Fruit fly (Drosophila melanogaster) whole organism, prepupa: ENCODE data around the gene CG18549.

Source experiments
- CG11902 ChIP-seq: fragments of 200-800 bp; sonication (Bioruptor generic); optimal IDR thresholded peaks from 3 replicates; lab custom pipeline; 2016; ENCODE audit warnings: missing biosample characterization, missing genetic modification characterization
- CG31627 ChIP-seq: fragments of 200-800 bp; sonication (Bioruptor generic); optimal IDR thresholded peaks from 3 replicates; lab custom pipeline; 2016; ENCODE audit warnings: missing biosample characterization, missing genetic modification characterization
- CG6163 ChIP-seq: fragments of 200-800 bp; sonication (Bioruptor generic); IDR thresholded peaks from 3 replicates; pipeline ENCODE4 v1.3.6; 2022; ENCODE audit warnings: missing biosample characterization, missing genetic modification characterization
- CG8632 ChIP-seq: fragments of 200-800 bp; sonication (Bioruptor generic); optimal IDR thresholded peaks from 3 replicates; lab custom pipeline; 2016; ENCODE audit warnings: missing biosample characterization, missing genetic modification characterization
- Eip93F ChIP-seq: fragments of 200-800 bp; sonication (Bioruptor generic); optimal IDR thresholded peaks from 2 replicates; lab custom pipeline; 2016; ENCODE audit warnings: missing biosample characterization, mild to moderate bottlenecking, missing genetic modification characterization
- Lpt ChIP-seq: fragments of 200-800 bp; sonication (Bioruptor generic); optimal IDR thresholded peaks from 3 replicates; lab custom pipeline; 2016; ENCODE audit warnings: missing biosample characterization, missing genetic modification characterization
- OdsH ChIP-seq: fragments of 200-800 bp; sonication (Bioruptor generic); optimal IDR thresholded peaks from 3 replicates; lab custom pipeline; 2016; ENCODE audit warnings: missing biosample characterization, missing genetic modification characterization
- achi ChIP-seq: fragments of 200-800 bp; sonication (Bioruptor generic); optimal IDR thresholded peaks from 3 replicates; lab custom pipeline; 2016; ENCODE audit warnings: missing biosample characterization, missing genetic modification characterization
- cyc ChIP-seq: fragments of 200-800 bp; sonication (Bioruptor generic); optimal IDR thresholded peaks from 3 replicates; lab custom pipeline; 2016; ENCODE audit warnings: missing biosample characterization, missing genetic modification characterization
- eg ChIP-seq: fragments of 200-800 bp; sonication (Bioruptor generic); IDR thresholded peaks from 3 replicates; pipeline ENCODE4 v1.3.6; 2022; ENCODE audit warnings: missing biosample characterization, missing genetic modification characterization
- esn ChIP-seq: fragments of 200-800 bp; sonication (Bioruptor generic); optimal IDR thresholded peaks from 2 replicates; lab custom pipeline; 2016; ENCODE audit warnings: missing biosample characterization, mild to moderate bottlenecking, missing genetic modification characterization, moderate library complexity
- net ChIP-seq: fragments of 200-800 bp; sonication (Bioruptor generic); optimal IDR thresholded peaks from 3 replicates; lab custom pipeline; 2016; ENCODE audit warnings: missing biosample characterization, missing genetic modification characterization
- svp ChIP-seq: fragments of 200-800 bp; sonication (Bioruptor generic); peaks from one replicate; lab custom pipeline; 2016; ENCODE audit warnings: missing biosample characterization, missing genetic modification characterization
- vri ChIP-seq: fragments of 200-800 bp; sonication (Bioruptor generic); optimal IDR thresholded peaks from 3 replicates; lab custom pipeline; 2016; ENCODE audit warnings: missing biosample characterization, mild to moderate bottlenecking, missing genetic modification characterization

dm6 chr3R:12401672-12402296, 47.3 kb upstream of the CG18549 start, which contains the start of gene DNAlig3:
- TF ChIP-seq CG31627 (GFP tag; lab: Kevin White, UChicago): no peak
- TF ChIP-seq Lpt (GFP tag; lab: Kevin White, UChicago): no peak
- no peak for TF ChIP-seq OdsH (GFP tag; lab: Kevin White, UChicago)
- TF ChIP-seq CG6163 (GFP tag; lab: Robert Waterston, UW): no peak
- TF ChIP-seq cyc (GFP tag; lab: Kevin White, UChicago): no peak
- no peak for TF ChIP-seq net (GFP tag; lab: Kevin White, UChicago)
- no peak for TF ChIP-seq achi (GFP tag; lab: Kevin White, UChicago)
- TF ChIP-seq svp (GFP tag; lab: Kevin White, UChicago): no peak
- TF ChIP-seq esn (GFP tag; lab: Kevin White, UChicago): no peak
- TF ChIP-seq vri (GFP tag; lab: Kevin White, UChicago): no peak
- TF ChIP-seq eg (GFP tag; lab: Robert Waterston, UW): no peak
- TF ChIP-seq CG11902: no peak
- no peak for TF ChIP-seq Eip93F (GFP tag; lab: Kevin White, UChicago)
- no peak for TF ChIP-seq CG8632
